Fruit fly (Drosophila melanogaster) Kc167 (cell line): ENCODE measurements around the gene spri.

Source experiments
- Myc ChIP-seq: fragments of >200 bp; optimal IDR thresholded peaks from 2 replicates; lab custom pipeline; 2017; ENCODE audit warnings: missing external identifiers
- Sin3A ChIP-seq: fragments of >200 bp; optimal IDR thresholded peaks from 2 replicates; lab custom pipeline; 2018; ENCODE audit warnings: missing external identifiers
- h ChIP-seq: fragments of >200 bp; optimal IDR thresholded peaks from 3 replicates; lab custom pipeline; 2018; ENCODE audit warnings: missing external identifiers
- insv ChIP-seq: fragments of >200 bp; optimal IDR thresholded peaks from 3 replicates; lab custom pipeline; 2018; ENCODE audit warnings: missing external identifiers
- psq ChIP-seq: fragments of >200 bp; optimal IDR thresholded peaks from 2 replicates; lab custom pipeline; 2017; ENCODE audit warnings: missing external identifiers
- ttk ChIP-seq: sonication (Bioruptor generic); optimal IDR thresholded peaks from 2 replicates; lab custom pipeline; 2017; ENCODE audit warnings: missing external identifiers

The spri gene

DNA sequence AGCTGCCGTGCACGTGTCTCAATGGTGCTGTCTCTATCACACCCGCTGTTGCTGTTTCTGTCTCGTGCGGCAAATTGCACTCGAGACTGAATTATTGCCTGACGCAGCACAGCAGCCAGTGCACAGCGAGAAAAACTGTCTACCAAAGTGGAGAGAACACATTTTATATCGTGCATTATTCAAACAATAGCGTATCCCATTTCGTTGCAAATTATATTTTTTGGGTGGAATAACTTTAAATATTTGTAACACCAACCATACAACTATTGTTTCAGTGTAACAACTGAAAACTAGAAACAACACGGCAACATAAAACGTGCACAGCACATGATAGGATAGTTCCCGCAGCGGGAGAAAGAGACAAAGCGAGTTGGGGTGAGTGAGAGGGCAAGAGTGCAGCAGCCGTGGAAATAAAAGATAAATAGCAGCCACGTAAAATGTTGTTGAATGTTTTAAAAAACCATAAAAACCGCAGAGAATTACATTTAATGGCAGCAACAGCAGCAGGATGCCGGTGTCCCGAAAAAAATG is 69.8 kb downstream of the spri start:
- TF ChIP-seq Myc (lab: Kevin White, UChicago) (no peak), psq (lab: Kevin White, UChicago) (no peak), Sin3A (lab: Kevin White, UChicago) (no peak), h (lab: Kevin White, UChicago) (no peak), ttk (no peak), insv (lab: Kevin White, UChicago) (no peak)

DNA sequence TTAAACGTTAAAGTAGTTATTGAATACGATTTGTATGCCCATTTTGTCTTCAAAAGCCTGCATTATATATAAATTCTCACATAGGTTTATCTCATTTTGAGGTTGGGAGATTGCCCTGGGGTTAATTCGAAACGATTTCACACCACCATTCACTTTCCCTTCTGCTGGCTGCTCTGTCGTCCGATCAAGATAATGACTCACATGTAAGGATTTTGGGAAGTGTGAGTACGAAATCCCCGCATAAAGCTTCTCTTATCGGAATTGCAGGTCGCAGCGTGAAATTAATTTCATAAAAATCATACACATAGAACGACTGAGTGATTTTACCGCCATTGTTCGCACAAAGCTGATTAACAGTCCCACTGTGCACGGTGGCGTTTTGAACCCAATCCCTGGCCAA is 70.4 kb downstream of the spri start:
- no peak for TF ChIP-seq psq (lab: Kevin White, UChicago)

DNA sequence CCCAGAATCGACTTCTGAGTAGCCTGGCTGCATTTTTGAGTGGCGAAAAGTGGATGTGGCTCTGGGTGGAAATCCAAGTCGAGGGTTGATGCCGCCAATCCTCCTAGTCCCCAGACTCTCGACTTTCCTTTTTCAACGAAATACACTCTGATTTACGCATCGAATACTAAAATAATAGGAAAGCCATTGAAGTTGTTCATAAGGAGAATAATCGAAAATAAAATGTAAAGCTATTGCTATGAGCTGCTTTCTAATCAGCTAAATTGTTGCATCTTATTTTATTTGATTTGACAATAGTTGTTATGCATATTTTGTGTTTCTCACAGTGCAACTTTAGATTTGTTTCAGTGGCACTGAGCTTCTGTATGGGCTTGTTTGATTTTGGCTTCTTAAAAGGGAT is 71.6 kb downstream of the spri start:
- no peak for TF ChIP-seq ttk
- no peak for TF ChIP-seq Myc (lab: Kevin White, UChicago)
- TF ChIP-seq psq (lab: Kevin White, UChicago) = no peak
- no peak for TF ChIP-seq insv (lab: Kevin White, UChicago)
- no peak for TF ChIP-seq h (lab: Kevin White, UChicago)
- no peak for TF ChIP-seq Sin3A (lab: Kevin White, UChicago)

DNA sequence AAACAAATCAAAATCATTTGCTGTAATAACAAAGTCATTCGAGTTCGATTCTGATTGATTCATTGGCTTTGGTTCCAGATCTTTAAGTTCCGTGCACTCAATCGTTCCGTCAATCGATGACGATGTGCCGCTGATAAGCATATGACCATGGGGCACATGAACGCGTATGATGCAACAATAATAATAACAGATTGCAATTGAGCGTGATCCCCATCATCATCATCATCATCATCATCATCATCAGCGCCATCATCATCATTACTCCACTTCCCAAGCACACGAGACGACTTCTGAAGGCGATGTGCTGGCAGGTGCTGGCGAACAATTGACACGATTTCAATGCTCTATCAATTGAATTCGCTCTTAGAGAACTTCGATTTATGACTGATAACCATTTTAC is 88.9 kb downstream of the spri start:
- no peak for TF ChIP-seq insv (lab: Kevin White, UChicago)
- TF ChIP-seq Myc (lab: Kevin White, UChicago) = no peak
- TF ChIP-seq psq (lab: Kevin White, UChicago) = no peak
- TF ChIP-seq h (lab: Kevin White, UChicago) = no peak
- TF ChIP-seq Sin3A (lab: Kevin White, UChicago) = no peak
- no peak for TF ChIP-seq ttk

DNA sequence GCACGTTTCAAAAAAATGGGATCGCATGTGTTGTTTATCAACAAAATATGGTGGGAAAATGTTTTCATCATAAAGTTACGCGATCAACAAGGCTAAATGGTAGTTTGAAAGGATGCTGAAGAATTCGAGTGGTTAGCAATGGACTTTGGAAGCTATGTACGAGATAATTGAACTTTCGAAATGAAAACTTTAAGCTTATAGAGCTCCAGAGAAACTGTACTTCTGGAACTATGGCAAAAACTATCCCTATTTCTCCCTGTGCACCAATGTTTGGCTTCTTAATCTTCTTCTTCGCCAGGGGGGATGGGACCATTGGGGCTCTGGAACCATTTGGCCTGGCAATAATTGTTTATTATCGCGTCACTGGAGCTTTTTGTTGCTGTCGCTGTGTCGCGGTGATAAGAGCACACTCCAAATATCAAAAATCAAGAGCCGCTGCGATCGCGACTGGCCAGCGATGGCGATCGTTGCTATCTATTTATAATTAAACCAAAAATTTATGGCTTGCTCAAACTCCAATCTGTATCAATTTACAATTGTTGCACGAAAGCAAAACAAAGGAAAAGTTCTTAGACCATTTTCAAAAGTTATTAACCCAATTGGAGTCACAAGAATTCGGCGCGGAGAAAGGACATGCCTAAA is 97.1 kb downstream of the spri start:
- TF ChIP-seq insv (lab: Kevin White, UChicago) = no peak
- no peak for TF ChIP-seq h (lab: Kevin White, UChicago)
- no peak for TF ChIP-seq Sin3A (lab: Kevin White, UChicago)
- no peak for TF ChIP-seq ttk
- TF ChIP-seq psq (lab: Kevin White, UChicago) = no peak
- no peak for TF ChIP-seq Myc (lab: Kevin White, UChicago)

DNA sequence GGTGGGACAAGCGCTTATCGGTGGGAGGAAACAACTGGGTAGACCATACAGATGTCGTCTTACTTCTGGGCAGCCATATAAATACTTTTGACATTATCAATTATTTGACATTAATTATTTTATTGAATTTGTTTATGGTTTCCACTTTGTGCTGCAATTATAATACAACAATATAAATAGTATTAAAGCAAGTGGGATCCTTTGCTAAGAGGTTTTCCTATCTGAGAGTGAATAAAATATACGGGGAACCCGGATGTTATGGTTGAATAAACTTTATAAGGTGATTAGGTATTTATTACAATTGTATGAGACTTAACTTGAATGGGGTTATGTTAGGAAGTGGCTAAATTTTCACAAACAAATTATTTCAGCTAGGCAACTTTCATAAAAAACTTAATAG is 98.1 kb downstream of the spri start, which contains the start of gene CG32687:
TSS of gene CG32687 (minus strand) at position 101 of the 400 bp plus-strand sequence.
- no peak for TF ChIP-seq insv (lab: Kevin White, UChicago)
- TF ChIP-seq psq (lab: Kevin White, UChicago) = no peak
- no peak for TF ChIP-seq ttk

DNA sequence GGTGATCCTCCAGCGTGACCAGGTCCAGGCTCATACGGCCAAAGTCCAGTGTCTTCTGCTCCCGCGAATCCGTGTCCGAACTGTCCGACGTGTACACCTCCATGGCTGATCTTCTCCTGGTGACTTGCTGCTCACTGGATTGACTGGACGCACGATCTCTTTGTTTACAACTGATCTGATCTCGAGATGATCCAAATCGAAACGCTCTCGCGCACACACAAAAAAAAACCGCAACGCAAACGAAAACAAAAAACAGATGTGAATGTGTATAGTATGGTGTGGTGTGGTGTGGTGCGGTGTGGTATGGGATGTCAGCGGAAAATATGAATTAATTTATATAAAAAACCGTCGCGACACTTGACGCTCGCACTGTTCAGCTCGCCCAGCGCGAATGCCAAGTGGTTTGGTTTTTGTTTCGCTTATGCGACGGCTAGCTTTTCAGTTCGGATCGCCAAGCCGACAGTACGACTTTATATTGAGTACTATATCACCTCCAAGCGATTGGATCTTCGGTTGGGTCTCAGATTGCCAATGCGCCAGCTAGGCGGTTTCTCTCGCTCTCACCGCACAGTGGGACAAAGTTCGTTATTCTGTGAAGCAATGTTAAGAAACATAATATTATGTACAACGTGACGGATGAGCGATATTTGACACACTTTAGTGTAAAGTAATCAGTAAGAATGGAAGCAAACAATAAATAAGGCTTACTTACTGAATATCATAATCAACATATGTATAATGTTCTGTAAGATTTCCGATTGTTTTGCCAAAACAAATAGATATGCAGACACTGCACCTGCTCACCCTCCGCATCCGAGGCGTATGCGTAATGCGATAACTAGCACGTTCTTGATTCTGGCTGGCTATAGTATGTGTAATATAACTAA is 98.8 kb downstream of the spri start:
- no peak for TF ChIP-seq insv (lab: Kevin White, UChicago)
- TF ChIP-seq ttk = no peak
- no peak for TF ChIP-seq h (lab: Kevin White, UChicago)
- no peak for TF ChIP-seq Myc (lab: Kevin White, UChicago)
- no peak for TF ChIP-seq Sin3A (lab: Kevin White, UChicago)

DNA sequence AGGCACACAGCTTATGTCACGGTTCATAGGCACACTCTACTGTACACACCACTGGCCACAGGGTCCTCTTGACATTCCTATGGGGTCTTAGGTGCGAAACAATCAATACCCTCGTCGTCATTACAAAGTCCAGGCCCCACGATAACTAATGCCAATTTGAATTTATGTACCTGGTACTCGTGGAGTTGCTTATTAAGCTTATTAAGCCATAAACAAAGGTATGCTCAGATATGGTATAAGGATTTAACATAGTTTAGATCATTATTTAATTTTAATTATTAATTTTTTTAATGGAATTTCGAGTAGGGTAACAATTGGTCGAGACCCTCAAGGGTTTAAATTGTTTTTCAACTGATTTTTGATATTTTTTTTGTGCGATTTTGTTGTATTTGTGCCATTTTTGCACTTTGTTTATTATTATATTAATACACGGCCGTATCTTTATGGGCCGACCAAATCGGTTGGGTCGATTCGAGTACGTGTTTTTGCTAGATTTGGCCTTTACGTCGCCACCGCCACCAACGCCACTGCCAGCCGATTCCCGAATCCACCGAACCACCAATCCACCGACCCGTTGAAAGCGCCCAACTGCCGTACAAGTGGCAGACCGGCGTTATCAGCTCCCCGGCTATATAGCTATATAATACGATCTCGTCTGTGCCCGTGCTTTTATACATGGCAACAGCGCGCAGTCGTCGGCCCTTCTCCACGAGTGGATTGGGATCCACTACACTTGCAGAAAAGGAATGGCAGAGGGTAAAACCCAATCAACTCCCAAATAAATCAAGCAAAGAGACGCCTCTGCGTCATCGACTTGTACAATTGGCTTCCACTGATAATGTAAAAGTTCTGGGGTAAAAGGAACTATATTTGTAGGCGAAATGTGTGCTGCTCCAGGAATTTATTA is 100.8 kb downstream of the spri start:
- TF ChIP-seq insv (lab: Kevin White, UChicago) (no peak), ttk (no peak), Myc (lab: Kevin White, UChicago) (no peak), h (lab: Kevin White, UChicago) (no peak), Sin3A (lab: Kevin White, UChicago) (no peak), psq (lab: Kevin White, UChicago) (no peak)

DNA sequence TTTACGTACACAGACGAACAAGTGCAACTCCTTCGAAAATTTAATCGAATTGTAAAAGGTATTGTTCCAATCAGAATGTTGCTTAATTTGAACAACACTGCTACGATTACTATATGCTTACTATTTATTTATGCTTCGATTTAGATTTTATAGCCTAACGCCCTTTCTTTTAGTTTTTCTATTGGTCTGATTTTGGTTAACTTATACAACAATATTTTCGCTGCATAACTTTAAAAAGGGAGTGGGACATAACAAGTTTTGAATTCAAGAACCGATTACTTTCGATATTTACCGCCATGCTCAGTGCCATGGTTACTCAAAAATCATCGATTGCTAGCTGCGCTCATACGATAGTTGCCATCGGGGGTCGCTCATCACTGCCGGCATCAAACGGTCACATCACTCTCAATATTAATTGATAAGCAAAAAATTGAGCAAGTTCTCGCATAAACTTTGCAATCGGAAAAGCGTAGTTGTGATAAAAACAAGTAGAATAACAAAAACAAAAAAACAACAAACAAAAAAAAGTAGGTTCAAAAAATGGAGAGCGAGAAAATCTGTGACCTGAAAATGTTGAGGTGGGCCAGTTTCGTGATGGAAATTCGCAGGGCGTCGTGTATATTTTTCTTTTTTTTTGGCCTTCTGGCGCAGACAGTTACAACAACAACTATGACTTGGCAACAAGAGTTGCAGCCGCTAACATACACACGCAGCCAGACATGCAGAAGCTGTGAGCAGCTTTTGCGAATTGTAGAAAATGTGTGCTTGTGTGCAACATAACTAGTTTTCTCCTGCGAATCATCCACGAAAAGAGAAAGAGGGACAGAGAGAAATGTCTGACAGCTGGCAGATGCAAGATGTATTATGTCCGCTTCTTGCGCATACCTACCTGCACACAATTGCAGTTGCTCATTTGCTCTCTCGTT is 106.5 kb downstream of the spri start, which contains the start of the genes CG2887 and PPP4R2r:
TSS of gene CG2887 (minus strand) at position 51 of the 926 bp plus-strand sequence.
TSS of gene PPP4R2r (plus strand) at position 396 of the 926 bp plus-strand sequence.
- TF ChIP-seq insv (lab: Kevin White, UChicago) = no peak
- TF ChIP-seq ttk = no peak
- TF ChIP-seq Myc (lab: Kevin White, UChicago) = no peak
- TF ChIP-seq h (lab: Kevin White, UChicago) = no peak
- TF ChIP-seq Sin3A (lab: Kevin White, UChicago) = no peak
- no peak for TF ChIP-seq psq (lab: Kevin White, UChicago)

DNA sequence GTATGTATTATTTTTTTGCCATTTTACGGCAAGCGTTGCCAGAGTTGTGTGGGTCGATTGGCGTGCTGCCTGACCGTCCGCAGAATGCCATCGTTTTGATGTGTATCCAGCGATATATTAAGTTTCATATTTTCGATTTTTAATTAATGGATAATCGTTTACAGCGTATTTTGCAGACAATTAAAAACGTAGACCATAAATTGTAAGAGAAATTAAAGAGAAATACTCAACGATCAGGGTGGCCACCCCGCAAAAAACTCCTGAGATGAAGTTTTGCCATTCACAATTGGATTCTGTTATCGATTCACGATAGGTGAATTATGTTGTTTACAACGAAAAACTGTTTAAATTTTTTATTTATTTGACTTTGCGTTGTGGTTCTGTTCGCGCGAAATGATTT is 110.6 kb downstream of the spri start, which contains the start of gene nocte:
TSS of gene nocte (minus strand) at position 51 of the 400 bp plus-strand sequence.
- TF ChIP-seq ttk (no peak), insv (lab: Kevin White, UChicago) (no peak)
